ENCODE assay signal across 5 worm cellular contexts in the genomic region with DNA sequence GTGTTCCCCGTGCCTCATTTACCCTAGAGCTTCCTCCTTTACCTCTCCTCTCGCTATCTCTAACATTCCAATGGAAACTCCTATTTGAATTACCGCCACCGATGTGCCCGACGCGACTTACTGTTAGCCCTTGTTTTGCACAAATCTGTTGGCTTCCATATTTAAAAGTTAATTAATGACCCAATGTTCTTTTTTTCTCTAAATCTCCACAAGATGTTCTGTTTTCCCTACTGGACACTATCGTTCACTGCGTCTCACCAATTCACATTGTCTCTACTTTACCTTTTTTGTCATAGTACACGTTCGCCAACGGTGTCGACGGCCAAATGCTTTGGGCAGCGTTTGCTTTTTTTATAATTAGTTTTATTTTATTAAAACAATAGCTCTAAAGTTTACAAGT.
A peak's percentile ranks its signal among the peaks of the same experiment; 100 is the strongest.
TF ChIP-seq lines count a peak whose summit lies in the region.

No protein-coding gene starts in this region.

TF ChIP-seq in whole organism, L1 larva, 84 proteins besides CTCF, POLR2A, EP300 and RAD21:
- peak; percentile 26 for TF ChIP-seq mep-1 (tag; optimal IDR thresholded peaks at IDR 0.05; lab: Kevin White, UChicago)
- TF ChIP-seq tlp-1 (tag; optimal IDR thresholded peaks at IDR 0.05; lab: Kevin White, UChicago), result no peak
- TF ChIP-seq dpl-1 (GFP tag; optimal IDR thresholded peaks at IDR 0.05; lab: Kevin White, UChicago), result peak in 1 of 3 experiments; percentile 1
- peak in 1 of 2 experiments; percentile 0 for TF ChIP-seq efl-1 (optimal IDR thresholded peaks at IDR 0.05; lab: Kevin White, UChicago)
- peak in 1 of 2 experiments; percentile 29 for TF ChIP-seq efl-1 (GFP tag; optimal IDR thresholded peaks at IDR 0.05 in 1 of 2; lab: Kevin White, UChicago)
- peak; percentile 34 for TF ChIP-seq blmp-1 (tag; optimal IDR thresholded peaks at IDR 0.05; lab: Kevin White, UChicago)
- peak; percentile 43 for TF ChIP-seq lin-14 (GFP tag; optimal IDR thresholded peaks at IDR 0.05; lab: Kevin White, UChicago)

TF ChIP-seq in whole organism, L2 larva, 48 proteins besides CTCF, POLR2A, EP300 and RAD21:
- peak; percentile 13 for TF ChIP-seq nhr-25 (tag; optimal IDR thresholded peaks at IDR 0.05; lab: Kevin White, UChicago)
- no peak for TF ChIP-seq snpc-4 (tag; optimal IDR thresholded peaks at IDR 0.05; lab: Kevin White, UChicago)
- peak; percentile 89 for TF ChIP-seq nhr-6 (tag; optimal IDR thresholded peaks at IDR 0.05; lab: Kevin White, UChicago)
- no peak for TF ChIP-seq unc-39 (tag; optimal IDR thresholded peaks at IDR 0.05; lab: Kevin White, UChicago)

TF ChIP-seq in whole organism, L4 larva, 104 proteins besides CTCF, POLR2A, EP300 and RAD21:
- no peak for TF ChIP-seq T20F7.1 (GFP tag; optimal IDR thresholded peaks at IDR 0.05; lab: Kevin White, UChicago)
- TF ChIP-seq dve-1 (tag; optimal IDR thresholded peaks at IDR 0.05; lab: Kevin White, UChicago; ENCODE audit: insufficient read depth), result no peak
- TF ChIP-seq daf-16 (GFP tag; optimal IDR thresholded peaks at IDR 0.05; lab: Kevin White, UChicago), result no peak
- TF ChIP-seq daf-16 (tag; optimal IDR thresholded peaks at IDR 0.05; lab: Kevin White, UChicago), result peak; percentile 8

TF ChIP-seq in whole organism, early embryonic, 17 proteins besides CTCF, POLR2A, EP300 and RAD21:
- TF ChIP-seq flt-1 (GFP tag; IDR thresholded peaks at IDR 0.05; lab: Robert Waterston, UW) (no peak), ceh-13 (GFP tag; optimal IDR thresholded peaks at IDR 0.05; lab: Kevin White, UChicago) (peak; percentile 19), scrt-1 (GFP tag; IDR thresholded peaks at IDR 0.05; lab: Robert Waterston, UW) (no peak), hnd-1 (tag; optimal IDR thresholded peaks at IDR 0.05; lab: Kevin White, UChicago) (no peak)

TF ChIP-seq in whole organism, mixed stage, embryonic, 35 proteins besides CTCF, POLR2A, EP300 and RAD21:
- TF ChIP-seq mep-1 (tag; optimal IDR thresholded peaks at IDR 0.05; lab: Kevin White, UChicago) (peak; percentile 35), tbx-8 (GFP tag; optimal IDR thresholded peaks at IDR 0.05; lab: Kevin White, UChicago) (no peak), ham-2 (GFP tag; optimal IDR thresholded peaks at IDR 0.05; lab: Kevin White, UChicago) (peak; percentile 85), ces-1 (GFP tag; optimal IDR thresholded peaks at IDR 0.05; lab: Kevin White, UChicago) (peak; percentile 68)
